Worm (Caenorhabditis elegans) whole organism, late embryonic: ENCODE results near the gene srv-16.

Source experiments
- hlh-30 ChIP-seq: sonication (generic microtip); optimal IDR thresholded peaks from 2 replicates; lab custom pipeline; 2017; ENCODE audit warnings: antibody characterized with exemption, missing genetic modification characterization, missing compliant biosample characterization; ENCODE audit not compliant: insufficient read depth
- sox-4 ChIP-seq: sonication (generic microtip); optimal IDR thresholded peaks from 2 replicates; lab custom pipeline; 2017; ENCODE audit warnings: mild to moderate bottlenecking, missing genetic modification characterization, inconsistent platforms, missing compliant biosample characterization

DNA sequence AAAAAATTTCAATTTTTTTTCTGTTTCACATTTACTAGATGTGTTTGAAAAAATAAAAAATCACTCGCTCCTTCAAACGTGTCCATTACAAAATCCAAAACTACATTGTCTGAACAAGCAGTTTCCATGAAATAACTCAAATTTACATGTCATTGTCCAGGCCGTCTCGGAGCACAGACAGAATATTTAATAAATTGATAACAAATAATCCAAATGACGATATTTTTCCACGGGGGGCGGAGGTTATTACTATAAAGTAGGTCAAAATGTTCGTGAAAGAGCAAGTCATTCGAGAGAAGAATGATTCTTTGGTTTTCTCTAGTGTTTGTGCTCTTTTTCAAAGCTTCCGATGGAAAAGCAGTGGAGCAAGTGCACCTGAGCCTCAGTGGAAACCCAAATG is 49.8 kb downstream of the srv-16 start, which contains the start of gene Y105C5B.3:
- TF ChIP-seq hlh-30 (tag; lab: Kevin White, UChicago) (no peak), sox-4 (no peak)
